Worm (Caenorhabditis elegans) whole organism, young adult: ENCODE measurements around the gene scyl-1.
A peak's percentile ranks its signal among the peaks of the same experiment; 100 is the strongest.

Experiments used
- B0019.2 ChIP-seq: fragments of 200-800 bp; sonication (Bioruptor generic); conservative IDR thresholded peaks from 2 replicates; pipeline ENCODE4 v1.3.6; 2022; ENCODE audit warnings: missing genetic modification reagents, missing genetic modification characterization, missing compliant biosample characterization
- C06A6.2 ChIP-seq: fragments of 200-800 bp; sonication (Bioruptor generic); conservative IDR thresholded peaks from 2 replicates; pipeline ENCODE4 v1.3.6; 2022; ENCODE audit warnings: missing genetic modification characterization, missing compliant biosample characterization
- C17E4.6 ChIP-seq: fragments of 200-800 bp; sonication (Bioruptor generic); IDR thresholded peaks from 2 replicates; pipeline ENCODE4 v1.3.6; 2022; ENCODE audit warnings: missing genetic modification reagents, missing genetic modification characterization, missing compliant biosample characterization
- D2030.7 ChIP-seq: fragments of 200-800 bp; sonication (Bioruptor generic); IDR thresholded peaks from 2 replicates; pipeline ENCODE4 v1.3.6; 2022; ENCODE audit warnings: missing genetic modification reagents, missing genetic modification characterization, missing compliant biosample characterization
- F23B12.7 ChIP-seq: sonication (generic microtip); optimal IDR thresholded peaks from 2 replicates; lab custom pipeline; 2017; ENCODE audit warnings: missing genetic modification characterization, mild to moderate bottlenecking, missing compliant biosample characterization, antibody characterized with exemption, moderate library complexity; ENCODE audit not compliant: insufficient read depth
- F33H1.4 ChIP-seq: fragments of 200-800 bp; sonication (Bioruptor generic); IDR thresholded peaks from 2 replicates; pipeline ENCODE4 v1.3.6; 2022; ENCODE audit warnings: missing genetic modification reagents, missing genetic modification characterization, missing compliant biosample characterization
- F37B4.10 ChIP-seq: fragments of 200-800 bp; sonication (Bioruptor generic); IDR thresholded peaks from 2 replicates; pipeline ENCODE4 v1.3.6; 2022; ENCODE audit warnings: missing genetic modification characterization, missing compliant biosample characterization
- Y67H2A.10 ChIP-seq: fragments of 200-800 bp; sonication (Bioruptor generic); conservative IDR thresholded peaks from 2 replicates; pipeline ENCODE4 v1.3.6; 2022; ENCODE audit warnings: missing genetic modification reagents, missing genetic modification characterization, missing compliant biosample characterization
- ama-1 ChIP-seq, 3 experiments: fragments of 150-350 bp in 1 of 3; sonication (generic microtip) in 2 of 3; optimal IDR thresholded peaks; 2 replicates each; lab custom pipeline; 2014 to 2018; ENCODE audit warnings: missing biosample characterization in 2 of 3, missing genetic modification characterization in 2 of 3, missing genetic modification reagents in 2 of 3
- aptf-2 ChIP-seq: fragments of 200-800 bp; sonication (Bioruptor generic); conservative IDR thresholded peaks from 2 replicates; pipeline ENCODE4 v1.3.6; 2022; ENCODE audit warnings: missing genetic modification reagents, missing genetic modification characterization, missing compliant biosample characterization
- aptf-3 ChIP-seq: fragments of 200-800 bp; sonication (Bioruptor generic); IDR thresholded peaks from 2 replicates; pipeline ENCODE4 v1.3.6; 2022; ENCODE audit warnings: missing genetic modification characterization, missing compliant biosample characterization
- atf-7 ChIP-seq: sonication (generic microtip); optimal IDR thresholded peaks from 2 replicates; lab custom pipeline; 2017; ENCODE audit warnings: mild to moderate bottlenecking, missing genetic modification characterization, missing compliant biosample characterization
- attf-5 ChIP-seq: fragments of 200-800 bp; sonication (Bioruptor generic); optimal IDR thresholded peaks from 2 replicates; lab custom pipeline; 2018; ENCODE audit warnings: mild to moderate bottlenecking, missing genetic modification characterization, missing compliant biosample characterization
- bed-2 ChIP-seq: fragments of 200-800 bp; sonication (Bioruptor generic); IDR thresholded peaks from 2 replicates; pipeline ENCODE4 v1.3.6; 2022; ENCODE audit warnings: missing genetic modification reagents, missing genetic modification characterization, missing compliant biosample characterization
- cebp-2 ChIP-seq: fragments of 200-800 bp; sonication (Bioruptor generic); IDR thresholded peaks from 2 replicates; pipeline ENCODE4 v1.3.6; 2022; ENCODE audit warnings: missing genetic modification characterization, missing compliant biosample characterization
- ceh-58 ChIP-seq: fragments of 200-800 bp; sonication (Bioruptor generic); IDR thresholded peaks from 2 replicates; pipeline ENCODE4 v1.3.6; 2022; ENCODE audit warnings: missing genetic modification characterization, missing compliant biosample characterization
- dpl-1 ChIP-seq: fragments of 150-350 bp; optimal IDR thresholded peaks from 2 replicates; lab custom pipeline; 2014; ENCODE audit warnings: missing biosample characterization, missing genetic modification reagents, missing genetic modification characterization
- efl-1 ChIP-seq: fragments of 150-350 bp; optimal IDR thresholded peaks from 2 replicates; lab custom pipeline; 2014; ENCODE audit warnings: missing biosample characterization, missing genetic modification reagents, missing genetic modification characterization
- egl-18 ChIP-seq: fragments of 200-800 bp; sonication (Bioruptor generic); IDR thresholded peaks from 2 replicates; pipeline ENCODE4 v1.3.6; 2022; ENCODE audit warnings: missing genetic modification reagents, missing genetic modification characterization, missing compliant biosample characterization
- ets-4 ChIP-seq: fragments of 200-800 bp; sonication (Bioruptor generic); optimal IDR thresholded peaks from 2 replicates; lab custom pipeline; 2018; ENCODE audit warnings: mild to moderate bottlenecking, missing genetic modification characterization, missing compliant biosample characterization
- fkh-3 ChIP-seq: sonication (generic microtip); optimal IDR thresholded peaks from 2 replicates; lab custom pipeline; 2016; ENCODE audit warnings: mild to moderate bottlenecking, missing genetic modification characterization, missing compliant biosample characterization
- gei-17 ChIP-seq: fragments of 200-800 bp; sonication (Bioruptor generic); optimal IDR thresholded peaks from 2 replicates; lab custom pipeline; 2018; ENCODE audit warnings: mild to moderate bottlenecking, missing genetic modification characterization, missing compliant biosample characterization
- him-1 ChIP-seq: sonication (generic microtip); optimal IDR thresholded peaks from 2 replicates; lab custom pipeline; 2016; ENCODE audit warnings: missing genotype, missing genetic modification reagents, missing genetic modification characterization, missing compliant biosample characterization
- hlh-26 ChIP-seq: fragments of 200-800 bp; sonication (Bioruptor generic); conservative IDR thresholded peaks from 2 replicates; pipeline ENCODE4 v1.3.6; 2022; ENCODE audit warnings: missing genetic modification reagents, missing genetic modification characterization, missing compliant biosample characterization
- hmg-20 ChIP-seq: fragments of 200-800 bp; sonication (Bioruptor generic); IDR thresholded peaks from 2 replicates; pipeline ENCODE4 v1.3.6; 2022; ENCODE audit warnings: missing genetic modification reagents, missing genetic modification characterization, missing compliant biosample characterization
- hrde-1 ChIP-seq: sonication (generic microtip); optimal IDR thresholded peaks from 2 replicates; lab custom pipeline; 2016; ENCODE audit warnings: missing genetic modification characterization, mild to moderate bottlenecking, missing compliant biosample characterization, moderate library complexity, missing genotype, missing genetic modification reagents, borderline replicate concordance
- let-607 ChIP-seq, 2 experiments: fragments of 200-800 bp in 1 of 2; sonication (Bioruptor generic) in 1 of 2; sonication (generic microtip) in 1 of 2; optimal IDR thresholded peaks; 2 replicates each; lab custom pipeline; 2016 to 2018; ENCODE audit warnings: mild to moderate bottlenecking in 2 of 2, missing compliant biosample characterization in 2 of 2, missing genetic modification characterization in 2 of 2, moderate library complexity in 2 of 2, missing genotype in 1 of 2
- lin-35 ChIP-seq, 3 experiments: fragments of 150-350 bp in 2 of 3; sonication (generic microtip) in 1 of 3; optimal IDR thresholded peaks; 2 replicates each; lab custom pipeline; 2014 to 2018; ENCODE audit warnings: missing biosample characterization in 3 of 3, missing genetic modification characterization in 3 of 3, missing genetic modification reagents in 3 of 3
- lir-1 ChIP-seq: fragments of 200-800 bp; sonication (Bioruptor generic); conservative IDR thresholded peaks from 2 replicates; pipeline ENCODE4 v1.3.6; 2022; ENCODE audit warnings: missing genetic modification reagents, missing genetic modification characterization, missing compliant biosample characterization
- mcd-1 ChIP-seq: fragments of 200-800 bp; sonication (Bioruptor generic); IDR thresholded peaks from 2 replicates; pipeline ENCODE4 v1.3.6; 2022; ENCODE audit warnings: missing genetic modification reagents, missing genetic modification characterization, missing compliant biosample characterization
- nhr-120 ChIP-seq: fragments of 200-800 bp; sonication (Bioruptor generic); IDR thresholded peaks from 2 replicates; pipeline ENCODE4 v1.3.6; 2022; ENCODE audit warnings: missing genetic modification characterization, missing compliant biosample characterization
- nhr-179 ChIP-seq: sonication (generic microtip); optimal IDR thresholded peaks from 2 replicates; lab custom pipeline; 2016; ENCODE audit warnings: mild to moderate bottlenecking, missing genetic modification characterization, missing compliant biosample characterization
- nhr-27 ChIP-seq: fragments of 200-800 bp; sonication (Bioruptor generic); optimal IDR thresholded peaks from 2 replicates; lab custom pipeline; 2018; ENCODE audit warnings: mild to moderate bottlenecking, missing genetic modification characterization, moderate library complexity, missing compliant biosample characterization
- pbrm-1 ChIP-seq: fragments of 200-800 bp; sonication (Bioruptor generic); IDR thresholded peaks from 2 replicates; pipeline ENCODE4 v1.3.6; 2022; ENCODE audit warnings: missing genetic modification reagents, missing genetic modification characterization, missing compliant biosample characterization
- rcor-1 ChIP-seq: fragments of 200-800 bp; sonication (Bioruptor generic); IDR thresholded peaks from 2 replicates; pipeline ENCODE4 v1.3.6; 2022; ENCODE audit warnings: missing genetic modification reagents, missing genetic modification characterization, missing compliant biosample characterization
- repo-1 ChIP-seq: sonication (generic microtip); optimal IDR thresholded peaks from 2 replicates; lab custom pipeline; 2017; ENCODE audit warnings: mild to moderate bottlenecking, missing genetic modification characterization, missing compliant biosample characterization
- sdz-38 ChIP-seq: sonication (generic microtip); optimal IDR thresholded peaks from 2 replicates; lab custom pipeline; 2016; ENCODE audit warnings: missing genotype, missing genetic modification characterization, missing compliant biosample characterization
- sea-2 ChIP-seq: fragments of 200-800 bp; sonication (Bioruptor generic); IDR thresholded peaks from 2 replicates; pipeline ENCODE4 v1.3.6; 2022; ENCODE audit warnings: missing genetic modification characterization, missing compliant biosample characterization
- snpc-1.1 ChIP-seq: sonication (generic microtip); optimal IDR thresholded peaks from 2 replicates; lab custom pipeline; 2017; ENCODE audit warnings: missing genetic modification characterization, mild to moderate bottlenecking, missing compliant biosample characterization, antibody characterized with exemption, moderate library complexity, missing genotype, missing genetic modification reagents; ENCODE audit not compliant: insufficient read depth
- snpc-4 ChIP-seq, 5 experiments: fragments of 150-350 bp in 1 of 5; sonication (generic microtip) in 4 of 5; optimal IDR thresholded peaks; 2 replicates each; lab custom pipeline; 2014 to 2018; ENCODE audit warnings: missing genetic modification characterization in 5 of 5, missing biosample characterization in 3 of 5, antibody characterized with exemption in 2 of 5, mild to moderate bottlenecking in 2 of 5, missing compliant biosample characterization in 2 of 5, missing genotype in 2 of 5, moderate library complexity in 2 of 5, missing genetic modification reagents in 1 of 5
- somi-1 ChIP-seq: fragments of 200-800 bp; sonication (Bioruptor generic); optimal IDR thresholded peaks from 2 replicates; lab custom pipeline; 2018; ENCODE audit warnings: mild to moderate bottlenecking, missing genetic modification characterization, missing compliant biosample characterization
- sptf-2 ChIP-seq: fragments of 200-800 bp; sonication (Bioruptor generic); optimal IDR thresholded peaks from 2 replicates; lab custom pipeline; 2018; ENCODE audit warnings: mild to moderate bottlenecking, missing genetic modification characterization, missing compliant biosample characterization
- tbp1 ChIP-seq: fragments of 200-800 bp; sonication (Bioruptor generic); optimal IDR thresholded peaks from 2 replicates; lab custom pipeline; 2018; ENCODE audit warnings: mild to moderate bottlenecking, missing genetic modification characterization, missing compliant biosample characterization
- tbx-9 ChIP-seq: sonication (generic microtip); optimal IDR thresholded peaks from 2 replicates; lab custom pipeline; 2016; ENCODE audit warnings: borderline replicate concordance, missing genetic modification characterization, inconsistent platforms, missing compliant biosample characterization
- unc-62 ChIP-seq: fragments of 150-350 bp; optimal IDR thresholded peaks from 2 replicates; lab custom pipeline; 2014; ENCODE audit warnings: missing biosample characterization, missing genetic modification reagents, missing genetic modification characterization
- ztf-18 ChIP-seq: sonication (generic microtip); optimal IDR thresholded peaks from 2 replicates; lab custom pipeline; 2016; ENCODE audit warnings: missing genotype, mild to moderate bottlenecking, missing genetic modification characterization, missing compliant biosample characterization
- ztf-25 ChIP-seq: fragments of 200-800 bp; sonication (Bioruptor generic); IDR thresholded peaks from 2 replicates; pipeline ENCODE4 v1.3.6; 2022; ENCODE audit warnings: missing genetic modification reagents, missing genetic modification characterization, missing compliant biosample characterization
- ztf-28 ChIP-seq: fragments of 200-800 bp; sonication (Bioruptor generic); IDR thresholded peaks from 2 replicates; pipeline ENCODE4 v1.3.6; 2022; ENCODE audit warnings: missing genetic modification reagents, missing genetic modification characterization, missing compliant biosample characterization

Gene scyl-1

DNA sequence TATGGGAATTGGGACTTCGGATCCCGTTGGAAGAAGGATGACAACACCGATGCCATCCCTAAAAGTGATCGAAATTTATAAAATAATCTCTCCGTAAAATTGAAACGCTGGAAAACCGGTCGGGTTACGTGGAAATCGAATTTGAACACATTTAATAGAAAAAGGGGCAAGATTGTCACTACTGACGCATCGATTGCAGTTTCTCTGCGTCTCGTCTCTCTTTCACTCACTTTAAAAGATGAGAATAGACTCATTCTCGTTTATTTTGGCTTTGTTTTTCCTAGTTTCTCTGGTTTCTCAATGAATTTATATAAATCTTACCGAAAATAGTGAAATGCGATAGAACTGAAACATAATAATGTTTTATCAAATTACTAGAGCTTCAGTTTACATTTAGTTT lies at the start of gene scyl-1:
Gene scyl-1, minus strand, starts transcription at position 56 of the 400 bp plus-strand sequence.
- TF ChIP-seq tbx-9 (tag; lab: Kevin White, UChicago): no peak
- no peak for TF ChIP-seq F37B4.10 (GFP tag; lab: Robert Waterston, UW)
- no peak for TF ChIP-seq D2030.7 (GFP tag; lab: Robert Waterston, UW)
- TF ChIP-seq F23B12.7 (tag; lab: Kevin White, UChicago): peak; percentile 7
- no peak for TF ChIP-seq unc-62 (GFP tag; lab: Kevin White, UChicago)
- TF ChIP-seq him-1 (tag; lab: Kevin White, UChicago): no peak
- no peak for TF ChIP-seq snpc-1.1 (tag; lab: Kevin White, UChicago)
- TF ChIP-seq snpc-4 (GFP tag; optimal IDR thresholded peaks at IDR 0.05; lab: Kevin White, UChicago): no peak
- peak in 3 of 4 experiments; percentile 27 to 54 (median 31) for TF ChIP-seq snpc-4 (tag; optimal IDR thresholded peaks at IDR 0.05; lab: Kevin White, UChicago)
- peak; percentile 90 for TF ChIP-seq ztf-18 (tag; lab: Kevin White, UChicago)
- no peak for TF ChIP-seq repo-1 (tag; lab: Kevin White, UChicago)
- no peak for TF ChIP-seq nhr-27 (tag; lab: Kevin White, UChicago)
- TF ChIP-seq hrde-1 (tag; lab: Kevin White, UChicago): no peak
- TF ChIP-seq lin-35 (GFP tag; optimal IDR thresholded peaks at IDR 0.05; lab: Kevin White, UChicago): peak in 1 of 3 experiments; percentile 89
- TF ChIP-seq lir-1 (GFP tag; lab: Robert Waterston, UW): no peak
- no peak for TF ChIP-seq dpl-1 (GFP tag; lab: Kevin White, UChicago)
- TF ChIP-seq hmg-20: no peak
- TF ChIP-seq efl-1: no peak
- TF ChIP-seq C06A6.2 (GFP tag; lab: Robert Waterston, UW): no peak
- TF ChIP-seq hlh-26: no peak
- no peak for TF ChIP-seq Y67H2A.10 (GFP tag; lab: Robert Waterston, UW)
- TF ChIP-seq sdz-38 (tag; lab: Kevin White, UChicago): no peak
- no peak for TF ChIP-seq nhr-179 (tag; lab: Kevin White, UChicago)
- TF ChIP-seq egl-18: no peak
- no peak for TF ChIP-seq nhr-120 (GFP tag; lab: Robert Waterston, UW)
- peak; percentile 65 for TF ChIP-seq mcd-1
- no peak for TF ChIP-seq cebp-2
- no peak for TF ChIP-seq ets-4 (GFP tag; lab: Kevin White, UChicago)
- no peak for TF ChIP-seq ama-1 (optimal IDR thresholded peaks at IDR 0.05; lab: Kevin White, UChicago)
- no peak for TF ChIP-seq ama-1 (GFP tag; optimal IDR thresholded peaks at IDR 0.05; lab: Kevin White, UChicago)
- TF ChIP-seq C17E4.6: no peak
- TF ChIP-seq F33H1.4: no peak
- TF ChIP-seq aptf-2: no peak
- no peak for TF ChIP-seq ceh-58
- peak in 1 of 2 experiments; percentile 66 for TF ChIP-seq let-607 (tag; optimal IDR thresholded peaks at IDR 0.05; lab: Kevin White, UChicago)
- TF ChIP-seq pbrm-1 (GFP tag; lab: Robert Waterston, UW): peak; percentile 61; the same call in 1 of the 2 replicates
- no peak for TF ChIP-seq sptf-2 (GFP tag; lab: Kevin White, UChicago)
- peak; percentile 6 for TF ChIP-seq attf-5
- TF ChIP-seq ztf-28 (GFP tag; lab: Robert Waterston, UW): no peak
- no peak for TF ChIP-seq ztf-25 (GFP tag; lab: Robert Waterston, UW)
- no peak for TF ChIP-seq gei-17 (GFP tag; lab: Kevin White, UChicago)
- no peak for TF ChIP-seq somi-1 (GFP tag; lab: Kevin White, UChicago)
- TF ChIP-seq rcor-1 (GFP tag; lab: Robert Waterston, UW): 0 out of 2 replicates have a peak, but pooled peaks have one; percentile 40
- TF ChIP-seq aptf-3 (GFP tag; lab: Robert Waterston, UW): no peak
- no peak for TF ChIP-seq atf-7 (tag; lab: Kevin White, UChicago)
- peak; percentile 48 for TF ChIP-seq tbp1 (GFP tag; lab: Kevin White, UChicago)
- no peak for TF ChIP-seq sea-2
- no peak for TF ChIP-seq bed-2 (GFP tag; lab: Robert Waterston, UW)
- TF ChIP-seq fkh-3 (tag; lab: Kevin White, UChicago): no peak
- TF ChIP-seq B0019.2 (GFP tag; lab: Robert Waterston, UW): no peak
